Fruit fly (Drosophila melanogaster): Measurements from ENCODE around the gene Ddc.

Gene Ddc

dm6 chr2L:19141435-19142126, 21.5 kb upstream of the Ddc start:
- peak; percentile 49 for TF ChIP-seq Dll (optimal IDR thresholded peaks at IDR 0.05)
- TF ChIP-seq usp (GFP tag; optimal IDR thresholded peaks at IDR 0.05): no peak

- TF ChIP-seq pan (optimal IDR thresholded peaks at IDR 0.05) (no peak), CG8478 (optimal IDR thresholded peaks at IDR 0.05) (no peak), psq (optimal IDR thresholded peaks at IDR 0.05) (no peak), usp (GFP tag; optimal IDR thresholded peaks at IDR 0.05) (no peak), EcR (GFP tag; optimal IDR thresholded peaks at IDR 0.05) (no peak), Dll (optimal IDR thresholded peaks at IDR 0.05) (no peak)
Observed at dm6 chr2L:19140984-19141262, 20.8 kb upstream of the Ddc start.

- TF ChIP-seq EcR (GFP tag; optimal IDR thresholded peaks at IDR 0.05) (no peak), psq (optimal IDR thresholded peaks at IDR 0.05) (no peak), CG8478 (optimal IDR thresholded peaks at IDR 0.05) (no peak), Dll (optimal IDR thresholded peaks at IDR 0.05) (no peak), usp (GFP tag; optimal IDR thresholded peaks at IDR 0.05) (no peak), pan (optimal IDR thresholded peaks at IDR 0.05) (no peak)
Observed at dm6 chr2L:19140257-19140983, 20.3 kb upstream of the Ddc start.

dm6 chr2L:19139751-19140150, 19.6 kb upstream of the Ddc start:
- no peak for TF ChIP-seq pan (optimal IDR thresholded peaks at IDR 0.05)
- no peak for TF ChIP-seq Dll (optimal IDR thresholded peaks at IDR 0.05)
- no peak for TF ChIP-seq psq (optimal IDR thresholded peaks at IDR 0.05)
- no peak for TF ChIP-seq usp (GFP tag; optimal IDR thresholded peaks at IDR 0.05)
- TF ChIP-seq CG8478 (optimal IDR thresholded peaks at IDR 0.05): no peak
- no peak for TF ChIP-seq EcR (GFP tag; optimal IDR thresholded peaks at IDR 0.05)

dm6 chr2L:19138361-19139041, 18.4 kb upstream of the Ddc start:
- TF ChIP-seq EcR (GFP tag; optimal IDR thresholded peaks at IDR 0.05): peak in 1 of 2 experiments; percentile 58
- no peak for TF ChIP-seq psq (optimal IDR thresholded peaks at IDR 0.05)

dm6 chr2L:19137494-19138360, 17.6 kb upstream of the Ddc start:
- no peak for TF ChIP-seq usp (GFP tag; optimal IDR thresholded peaks at IDR 0.05)

dm6 chr2L:19136735-19137134, 16.6 kb upstream of the Ddc start:
- TF ChIP-seq pan (optimal IDR thresholded peaks at IDR 0.05) (no peak), EcR (GFP tag; optimal IDR thresholded peaks at IDR 0.05) (no peak), Dll (optimal IDR thresholded peaks at IDR 0.05) (no peak), CG8478 (optimal IDR thresholded peaks at IDR 0.05) (no peak), psq (optimal IDR thresholded peaks at IDR 0.05) (no peak), usp (GFP tag; optimal IDR thresholded peaks at IDR 0.05) (no peak)

dm6 chr2L:19135955-19136677, 16.0 kb upstream of the Ddc start:
- TF ChIP-seq Dll (optimal IDR thresholded peaks at IDR 0.05): no peak
- no peak for TF ChIP-seq pan (optimal IDR thresholded peaks at IDR 0.05)
- no peak for TF ChIP-seq EcR (GFP tag; optimal IDR thresholded peaks at IDR 0.05)
- TF ChIP-seq psq (optimal IDR thresholded peaks at IDR 0.05): no peak
- no peak for TF ChIP-seq CG8478 (optimal IDR thresholded peaks at IDR 0.05)
- no peak for TF ChIP-seq usp (GFP tag; optimal IDR thresholded peaks at IDR 0.05)

dm6 chr2L:19134814-19135523, 14.9 kb upstream of the Ddc start, which contains the start of gene Polr1D:
TSS of gene Polr1D (minus strand) at chr2L:19135233.
- TF ChIP-seq pan (optimal IDR thresholded peaks at IDR 0.05) (no peak), usp (GFP tag; optimal IDR thresholded peaks at IDR 0.05) (no peak), Dll (optimal IDR thresholded peaks at IDR 0.05) (peak; percentile 69), EcR (GFP tag; optimal IDR thresholded peaks at IDR 0.05) (no peak), CG8478 (optimal IDR thresholded peaks at IDR 0.05) (no peak)

- TF ChIP-seq usp (GFP tag; optimal IDR thresholded peaks at IDR 0.05): no peak
- TF ChIP-seq CG8478 (optimal IDR thresholded peaks at IDR 0.05): no peak
- TF ChIP-seq pan (optimal IDR thresholded peaks at IDR 0.05): no peak
- no peak for TF ChIP-seq EcR (GFP tag; optimal IDR thresholded peaks at IDR 0.05)
- TF ChIP-seq Dll (optimal IDR thresholded peaks at IDR 0.05): no peak
- no peak for TF ChIP-seq psq (optimal IDR thresholded peaks at IDR 0.05)
Observed at dm6 chr2L:19134366-19134689, 14.2 kb upstream of the Ddc start.

Measured in whole organism.